Worm (Caenorhabditis elegans): ENCODE results near the gene F36G3.3.

ce11 chrX:9837989-9838541 lies 39.4 kb downstream of the F36G3.3 start, which contains the start of gene ipla-2:
- TF ChIP-seq lin-39 (tag; optimal IDR thresholded peaks at IDR 0.05) (no peak), blmp-1 (tag; optimal IDR thresholded peaks at IDR 0.05; ENCODE audit: insufficient read depth) (no peak), elt-3 (tag; optimal IDR thresholded peaks at IDR 0.05) (no peak), zag-1 (tag; optimal IDR thresholded peaks at IDR 0.05) (peak; percentile 38), sem-4 (tag; optimal IDR thresholded peaks at IDR 0.05) (peak; percentile 74), snpc-4 (tag; optimal IDR thresholded peaks at IDR 0.05) (peak; percentile 8), aly-2 (tag; optimal IDR thresholded peaks at IDR 0.05) (no peak), dmd-4 (tag; optimal IDR thresholded peaks at IDR 0.05) (no peak), nhr-77 (tag; optimal IDR thresholded peaks at IDR 0.05) (no peak), ZK546.5 (tag; optimal IDR thresholded peaks at IDR 0.05) (no peak), nhr-6 (tag; optimal IDR thresholded peaks at IDR 0.05) (peak; percentile 65)
